Worm (Caenorhabditis elegans): ENCODE data around the gene mls-2.

The mls-2 gene

DNA sequence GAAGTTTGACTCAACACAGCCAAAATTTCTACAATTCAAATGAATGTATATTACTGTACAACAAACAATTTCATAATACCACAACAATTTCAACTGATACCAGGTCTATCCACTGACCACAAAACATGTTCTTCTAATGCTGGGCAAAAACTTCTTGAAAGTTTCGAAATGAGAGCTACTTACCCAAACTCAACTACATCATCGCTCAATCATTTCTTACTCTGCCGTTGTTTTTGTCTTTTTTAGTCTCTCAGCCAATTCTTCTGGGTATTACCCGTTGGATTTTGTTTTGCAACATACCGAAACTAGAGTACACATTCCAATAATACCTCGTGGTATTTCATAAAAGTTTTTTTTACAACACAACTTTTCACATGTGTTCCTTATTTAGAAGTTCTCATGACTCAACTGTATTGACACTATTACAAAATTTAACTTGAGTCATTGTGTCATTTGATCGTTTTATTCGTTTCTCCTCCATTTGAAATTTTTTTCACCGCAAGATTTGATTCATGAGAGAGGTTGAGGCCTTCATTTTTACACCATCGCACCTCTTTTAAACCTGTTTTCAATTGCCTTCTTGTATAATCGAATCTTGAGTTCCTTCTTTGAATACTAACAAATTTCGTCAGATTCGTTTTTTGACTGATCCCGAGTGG, 21.8 kb upstream of the mls-2 start, which contains the start of gene F43C9.2:
F43C9.2 (plus strand) TSS at position 497 of the 659 bp plus-strand sequence.
- TF ChIP-seq aly-1 (tag; optimal IDR thresholded peaks at IDR 0.05) (no peak), hmbx-1 (tag; optimal IDR thresholded peaks at IDR 0.05) (no peak), tbx-37 (GFP tag; conservative IDR thresholded peaks at IDR 0.05) (no peak), tbx-11 (GFP tag; IDR thresholded peaks at IDR 0.05) (no peak), scrt-1 (GFP tag; IDR thresholded peaks at IDR 0.05) (no peak), flt-1 (GFP tag; IDR thresholded peaks at IDR 0.05) (no peak), ceh-36 (tag; optimal IDR thresholded peaks at IDR 0.05) (no peak), B0310.2 (tag; optimal IDR thresholded peaks at IDR 0.05) (no peak), pes-1 (GFP tag; IDR thresholded peaks at IDR 0.05) (no peak), hmg-4 (GFP tag; optimal IDR thresholded peaks at IDR 0.05) (no peak), ama-1 (optimal IDR thresholded peaks at IDR 0.05) (no peak), hnd-1 (tag; optimal IDR thresholded peaks at IDR 0.05) (no peak), ceh-13 (GFP tag; optimal IDR thresholded peaks at IDR 0.05) (no peak), ets-7 (tag; optimal IDR thresholded peaks at IDR 0.05) (no peak), F13C5.2 (tag; optimal IDR thresholded peaks at IDR 0.05) (no peak), tra-4 (tag; optimal IDR thresholded peaks at IDR 0.05) (no peak), sea-1 (GFP tag; conservative IDR thresholded peaks at IDR 0.05) (no peak)

ce11 chrX:4782197-4782596, 20.8 kb upstream of the mls-2 start, which contains the start of gene hum-10:
TSS of gene hum-10 (minus strand) at chrX:4782297.
- TF ChIP-seq hmbx-1 (tag; optimal IDR thresholded peaks at IDR 0.05) (no peak), scrt-1 (GFP tag; IDR thresholded peaks at IDR 0.05) (no peak), flt-1 (GFP tag; IDR thresholded peaks at IDR 0.05) (no peak), tbx-11 (GFP tag; IDR thresholded peaks at IDR 0.05) (no peak)

ce11 chrX:4769885-4770284, 8.4 kb upstream of the mls-2 start, which contains the start of gene npr-1:
TSS of gene npr-1 (minus strand) at chrX:4769985.
- TF ChIP-seq aly-1 (tag; optimal IDR thresholded peaks at IDR 0.05) (no peak), pes-1 (GFP tag; IDR thresholded peaks at IDR 0.05) (no peak), tra-4 (tag; optimal IDR thresholded peaks at IDR 0.05) (no peak), ama-1 (optimal IDR thresholded peaks at IDR 0.05) (no peak)

ce11 chrX:4759718-4760117, 1.7 kb downstream of the mls-2 start:
- TF ChIP-seq ceh-36 (tag; optimal IDR thresholded peaks at IDR 0.05) (no peak), flt-1 (GFP tag; IDR thresholded peaks at IDR 0.05) (no peak), pes-1 (GFP tag; IDR thresholded peaks at IDR 0.05) (no peak), sea-1 (GFP tag; conservative IDR thresholded peaks at IDR 0.05) (no peak), aly-1 (tag; optimal IDR thresholded peaks at IDR 0.05) (no peak), hmg-4 (GFP tag; optimal IDR thresholded peaks at IDR 0.05) (no peak), F13C5.2 (tag; optimal IDR thresholded peaks at IDR 0.05) (no peak), B0310.2 (tag; optimal IDR thresholded peaks at IDR 0.05) (no peak), ama-1 (optimal IDR thresholded peaks at IDR 0.05) (no peak), ceh-13 (GFP tag; optimal IDR thresholded peaks at IDR 0.05) (no peak), tbx-37 (GFP tag; conservative IDR thresholded peaks at IDR 0.05) (no peak), ets-7 (tag; optimal IDR thresholded peaks at IDR 0.05) (no peak), hmbx-1 (tag; optimal IDR thresholded peaks at IDR 0.05) (no peak), hnd-1 (tag; optimal IDR thresholded peaks at IDR 0.05) (no peak), tbx-11 (GFP tag; IDR thresholded peaks at IDR 0.05) (no peak), tra-4 (tag; optimal IDR thresholded peaks at IDR 0.05) (no peak)

- TF ChIP-seq B0310.2 (tag; optimal IDR thresholded peaks at IDR 0.05), result no peak
- no peak for TF ChIP-seq hmbx-1 (tag; optimal IDR thresholded peaks at IDR 0.05)
- TF ChIP-seq tbx-37 (GFP tag; conservative IDR thresholded peaks at IDR 0.05), result no peak
Measured at ce11 chrX:4754725-4755124, 6.7 kb downstream of the mls-2 start, which contains the start of gene C39E6.2. TSS of gene C39E6.2 (minus strand) at chrX:4755118.

DNA sequence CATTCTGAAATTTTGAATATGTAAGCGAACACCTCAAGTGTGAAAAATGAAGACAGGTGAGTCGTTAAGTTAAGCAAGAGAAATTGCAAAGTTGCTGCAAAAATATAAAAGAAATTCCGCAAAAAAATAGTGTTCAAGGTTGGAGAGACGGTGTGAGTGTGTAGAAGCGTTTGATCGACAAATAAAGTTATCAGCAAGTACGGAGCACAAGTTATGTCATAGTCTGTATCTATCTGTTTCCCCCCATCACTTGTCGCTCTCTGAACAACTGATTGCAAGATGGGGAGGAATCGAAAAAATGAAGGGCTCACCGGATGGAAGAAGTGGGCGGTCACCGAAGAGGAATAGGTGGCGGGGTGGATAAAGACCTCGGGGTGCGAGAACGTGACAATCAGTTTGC, 12.4 kb downstream of the mls-2 start, which contains the start of gene lon-2:
lon-2 (minus strand) TSS at position 4 of the 400 bp plus-strand sequence.
- TF ChIP-seq tra-4 (tag; optimal IDR thresholded peaks at IDR 0.05) (no peak), aly-1 (tag; optimal IDR thresholded peaks at IDR 0.05) (peak; percentile 19), pes-1 (GFP tag; IDR thresholded peaks at IDR 0.05) (no peak), ceh-13 (GFP tag; optimal IDR thresholded peaks at IDR 0.05) (no peak), scrt-1 (GFP tag; IDR thresholded peaks at IDR 0.05) (no peak)

ce11 chrX:4744037-4744436, 17.4 kb downstream of the mls-2 start:
- TF ChIP-seq aly-1 (tag; optimal IDR thresholded peaks at IDR 0.05), result peak; percentile 28
- no peak for TF ChIP-seq tra-4 (tag; optimal IDR thresholded peaks at IDR 0.05)

ce11 chrX:4742285-4742684, 19.2 kb downstream of the mls-2 start:
- TF ChIP-seq hmbx-1 (tag; optimal IDR thresholded peaks at IDR 0.05) (no peak), ets-7 (tag; optimal IDR thresholded peaks at IDR 0.05) (no peak), tra-4 (tag; optimal IDR thresholded peaks at IDR 0.05) (no peak), tbx-37 (GFP tag; conservative IDR thresholded peaks at IDR 0.05) (no peak), sea-1 (GFP tag; conservative IDR thresholded peaks at IDR 0.05) (no peak), hnd-1 (tag; optimal IDR thresholded peaks at IDR 0.05) (no peak), ama-1 (optimal IDR thresholded peaks at IDR 0.05) (no peak), F13C5.2 (tag; optimal IDR thresholded peaks at IDR 0.05) (no peak), B0310.2 (tag; optimal IDR thresholded peaks at IDR 0.05) (no peak), ceh-13 (GFP tag; optimal IDR thresholded peaks at IDR 0.05) (no peak), tbx-11 (GFP tag; IDR thresholded peaks at IDR 0.05) (no peak), pes-1 (GFP tag; IDR thresholded peaks at IDR 0.05) (no peak), flt-1 (GFP tag; IDR thresholded peaks at IDR 0.05) (no peak), hmg-4 (GFP tag; optimal IDR thresholded peaks at IDR 0.05) (no peak), ceh-36 (tag; optimal IDR thresholded peaks at IDR 0.05) (no peak), scrt-1 (GFP tag; IDR thresholded peaks at IDR 0.05) (no peak), aly-1 (tag; optimal IDR thresholded peaks at IDR 0.05) (no peak)
